Fruit fly (Drosophila melanogaster) whole organism, prepupa: ENCODE results near the gene hb.
A peak's percentile ranks its signal among the peaks of the same experiment; 100 is the strongest.

Experiments
- CG11762 ChIP-seq: fragments of 200-800 bp; sonication (Bioruptor generic); optimal IDR thresholded peaks from 3 replicates; lab custom pipeline; 2016; ENCODE audit warnings: missing biosample characterization, missing genetic modification characterization; ENCODE audit not compliant: insufficient read depth
- CG11902 ChIP-seq: fragments of 200-800 bp; sonication (Bioruptor generic); optimal IDR thresholded peaks from 3 replicates; lab custom pipeline; 2016; ENCODE audit warnings: missing biosample characterization, missing genetic modification characterization
- CG15336 ChIP-seq: fragments of 200-800 bp; sonication (Bioruptor generic); IDR thresholded peaks from 2 replicates; pipeline ENCODE4 v1.3.6; 2022; ENCODE audit warnings: missing biosample characterization, missing genetic modification characterization
- CG31627 ChIP-seq: fragments of 200-800 bp; sonication (Bioruptor generic); optimal IDR thresholded peaks from 3 replicates; lab custom pipeline; 2016; ENCODE audit warnings: missing biosample characterization, missing genetic modification characterization
- CG34406 ChIP-seq: fragments of 200-800 bp; sonication (Bioruptor generic); optimal IDR thresholded peaks from 3 replicates; lab custom pipeline; 2016; ENCODE audit warnings: missing biosample characterization, missing genetic modification characterization
- CG4318 ChIP-seq: fragments of 200-800 bp; sonication (Bioruptor generic); optimal IDR thresholded peaks from 3 replicates; lab custom pipeline; 2017; ENCODE audit warnings: missing biosample characterization, mild to moderate bottlenecking, missing genetic modification characterization
- CG6163 ChIP-seq: fragments of 200-800 bp; sonication (Bioruptor generic); IDR thresholded peaks from 3 replicates; pipeline ENCODE4 v1.3.6; 2022; ENCODE audit warnings: missing biosample characterization, missing genetic modification characterization
- CG6276 ChIP-seq: fragments of 200-800 bp; sonication (Bioruptor generic); optimal IDR thresholded peaks from 2 replicates; lab custom pipeline; 2017; ENCODE audit warnings: missing biosample characterization, mild to moderate bottlenecking, missing genetic modification characterization
- CG7368 ChIP-seq: fragments of 200-800 bp; sonication (Bioruptor generic); optimal IDR thresholded peaks from 3 replicates; lab custom pipeline; 2016; ENCODE audit warnings: missing biosample characterization, missing genetic modification characterization
- CG8319 ChIP-seq: fragments of 200-800 bp; sonication (Bioruptor generic); optimal IDR thresholded peaks from 3 replicates; lab custom pipeline; 2016; ENCODE audit warnings: missing biosample characterization, missing genetic modification characterization
- CG8632 ChIP-seq: fragments of 200-800 bp; sonication (Bioruptor generic); optimal IDR thresholded peaks from 3 replicates; lab custom pipeline; 2016; ENCODE audit warnings: missing biosample characterization, missing genetic modification characterization
- Eip75B ChIP-seq: fragments of 200-800 bp; sonication (Bioruptor generic); optimal IDR thresholded peaks from 3 replicates; lab custom pipeline; 2016; ENCODE audit warnings: missing biosample characterization, missing genetic modification characterization
- Eip78C ChIP-seq: fragments of 200-800 bp; sonication (Bioruptor generic); peaks from one replicate; lab custom pipeline; 2016; ENCODE audit warnings: missing biosample characterization, missing genetic modification characterization
- Ets21C ChIP-seq: fragments of 200-800 bp; sonication (Bioruptor generic); optimal IDR thresholded peaks from 3 replicates; lab custom pipeline; 2016; ENCODE audit warnings: missing biosample characterization, missing genetic modification characterization
- Ets96B ChIP-seq: fragments of 200-800 bp; optimal IDR thresholded peaks from 2 replicates; lab custom pipeline; 2019; ENCODE audit warnings: missing biosample characterization, mild to moderate bottlenecking, missing genetic modification characterization, moderate library complexity
- Gug ChIP-seq: fragments of 200-800 bp; sonication (Bioruptor generic); IDR thresholded peaks from 2 replicates; pipeline ENCODE4 v1.3.6; 2022; ENCODE audit warnings: missing biosample characterization, missing genetic modification characterization
- Hr38 ChIP-seq: sonication (Bioruptor generic); optimal IDR thresholded peaks from 2 replicates; lab custom pipeline; 2016; ENCODE audit warnings: missing biosample characterization, missing genetic modification characterization
- Hr39 ChIP-seq: fragments of 200-800 bp; sonication (Bioruptor generic); optimal IDR thresholded peaks from 2 replicates; lab custom pipeline; 2016; ENCODE audit warnings: missing biosample characterization, missing genetic modification characterization
- Hr4 ChIP-seq: fragments of 200-800 bp; sonication (Bioruptor generic); optimal IDR thresholded peaks from 3 replicates; lab custom pipeline; 2016; ENCODE audit warnings: missing biosample characterization, missing genetic modification characterization
- Lpt ChIP-seq: fragments of 200-800 bp; sonication (Bioruptor generic); optimal IDR thresholded peaks from 3 replicates; lab custom pipeline; 2016; ENCODE audit warnings: missing biosample characterization, missing genetic modification characterization
- Met ChIP-seq: fragments of 200-800 bp; sonication (Bioruptor generic); optimal IDR thresholded peaks from 3 replicates; lab custom pipeline; 2016; ENCODE audit warnings: missing biosample characterization, missing genetic modification characterization
- OdsH ChIP-seq: fragments of 200-800 bp; sonication (Bioruptor generic); optimal IDR thresholded peaks from 3 replicates; lab custom pipeline; 2016; ENCODE audit warnings: missing biosample characterization, missing genetic modification characterization
- Smox ChIP-seq: fragments of 200-800 bp; sonication (Bioruptor generic); optimal IDR thresholded peaks from 3 replicates; lab custom pipeline; 2016; ENCODE audit warnings: missing biosample characterization, missing genetic modification characterization
- acj6 ChIP-seq: fragments of 200-800 bp; sonication (Bioruptor generic); optimal IDR thresholded peaks from 3 replicates; lab custom pipeline; 2016; ENCODE audit warnings: missing biosample characterization, missing genetic modification characterization
- cyc ChIP-seq: fragments of 200-800 bp; sonication (Bioruptor generic); optimal IDR thresholded peaks from 3 replicates; lab custom pipeline; 2016; ENCODE audit warnings: missing biosample characterization, missing genetic modification characterization
- dac ChIP-seq: fragments of 200-800 bp; sonication (Bioruptor generic); optimal IDR thresholded peaks from 2 replicates; lab custom pipeline; 2017; ENCODE audit warnings: missing biosample characterization, mild to moderate bottlenecking, missing genetic modification characterization
- eg ChIP-seq: fragments of 200-800 bp; sonication (Bioruptor generic); IDR thresholded peaks from 3 replicates; pipeline ENCODE4 v1.3.6; 2022; ENCODE audit warnings: missing biosample characterization, missing genetic modification characterization
- fd59A ChIP-seq: fragments of 200-800 bp; sonication (Bioruptor generic); optimal IDR thresholded peaks from 2 replicates; lab custom pipeline; 2017; ENCODE audit warnings: missing biosample characterization, mild to moderate bottlenecking, missing genetic modification characterization, missing genetic modification reagents
- fkh ChIP-seq: fragments of 200-800 bp; sonication (Bioruptor generic); optimal IDR thresholded peaks from 3 replicates; lab custom pipeline; 2017; ENCODE audit warnings: missing biosample characterization, mild to moderate bottlenecking, missing genetic modification characterization, moderate library complexity
- lz ChIP-seq: fragments of 200-800 bp; sonication (Bioruptor generic); optimal IDR thresholded peaks from 3 replicates; lab custom pipeline; 2016; ENCODE audit warnings: missing biosample characterization, missing genetic modification characterization
- spab ChIP-seq: fragments of 200-800 bp; sonication (Bioruptor generic); optimal IDR thresholded peaks from 2 replicates; lab custom pipeline; 2017; ENCODE audit warnings: missing biosample characterization, mild to moderate bottlenecking, missing genetic modification characterization, missing genetic modification reagents
- ss ChIP-seq, 2 experiments: fragments of 200-800 bp; sonication (Bioruptor generic); optimal IDR thresholded peaks; 2 replicates in 1 of 2; 3 replicates in 1 of 2; lab custom pipeline; 2017 to 2018; ENCODE audit warnings: mild to moderate bottlenecking in 2 of 2, missing biosample characterization in 2 of 2, missing genetic modification characterization in 2 of 2, moderate library complexity in 1 of 2
- svp ChIP-seq: fragments of 200-800 bp; sonication (Bioruptor generic); peaks from one replicate; lab custom pipeline; 2016; ENCODE audit warnings: missing biosample characterization, missing genetic modification characterization
- topi ChIP-seq: fragments of 200-800 bp; sonication (Bioruptor generic); optimal IDR thresholded peaks from 3 replicates; lab custom pipeline; 2016; ENCODE audit warnings: missing biosample characterization, missing genetic modification characterization
- vri ChIP-seq: fragments of 200-800 bp; sonication (Bioruptor generic); optimal IDR thresholded peaks from 3 replicates; lab custom pipeline; 2016; ENCODE audit warnings: missing biosample characterization, mild to moderate bottlenecking, missing genetic modification characterization

hb gene

DNA sequence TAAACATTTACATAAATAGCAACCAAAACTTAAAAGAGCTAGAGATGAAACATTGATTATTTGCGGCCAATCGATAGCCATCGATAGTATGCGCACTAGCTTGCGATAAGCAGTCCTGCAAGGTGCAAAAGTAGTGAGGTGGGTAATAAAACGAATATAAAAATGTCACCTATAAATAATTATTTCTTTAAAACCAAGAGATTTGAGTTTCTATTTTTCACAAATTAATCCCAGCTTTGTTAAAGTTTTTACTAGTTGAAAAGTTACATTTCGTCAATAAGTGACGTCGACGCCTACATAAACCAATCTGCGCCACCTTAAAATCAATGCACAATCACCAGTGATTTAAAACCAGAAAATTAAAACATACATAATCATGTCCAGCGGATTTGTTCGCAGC lies 46.9 kb downstream of the hb start, which contains the start of the genes Mkk4 and SLIRP2 (continued):
- TF ChIP-seq Hr4 (peak; percentile 99), CG6276 (peak; percentile 98), CG15336 (GFP tag; lab: Robert Waterston, UW) (peak; percentile 99), CG8319 (GFP tag; lab: Kevin White, UChicago) (peak; percentile 97), CG7368 (GFP tag; lab: Kevin White, UChicago) (peak; percentile 98), CG6163 (peak; percentile 99), CG34406 (GFP tag; lab: Kevin White, UChicago) (peak; percentile 99), Smox (peak; percentile 99), fd59A (GFP tag; lab: Kevin White, UChicago) (peak; percentile 99), topi (GFP tag; lab: Kevin White, UChicago) (peak; percentile 99), Gug (GFP tag; lab: Robert Waterston, UW) (peak; percentile 99), spab (GFP tag; lab: Kevin White, UChicago) (peak; percentile 97), Ets96B (tag; lab: Kevin White, UChicago) (peak; percentile 98), Hr38 (peak; percentile 90), lz (peak; percentile 99), Eip75B (peak; percentile 99), Ets21C (GFP tag; lab: Kevin White, UChicago) (peak; percentile 99), CG11902 (GFP tag; lab: Kevin White, UChicago) (peak; percentile 98)

DNA sequence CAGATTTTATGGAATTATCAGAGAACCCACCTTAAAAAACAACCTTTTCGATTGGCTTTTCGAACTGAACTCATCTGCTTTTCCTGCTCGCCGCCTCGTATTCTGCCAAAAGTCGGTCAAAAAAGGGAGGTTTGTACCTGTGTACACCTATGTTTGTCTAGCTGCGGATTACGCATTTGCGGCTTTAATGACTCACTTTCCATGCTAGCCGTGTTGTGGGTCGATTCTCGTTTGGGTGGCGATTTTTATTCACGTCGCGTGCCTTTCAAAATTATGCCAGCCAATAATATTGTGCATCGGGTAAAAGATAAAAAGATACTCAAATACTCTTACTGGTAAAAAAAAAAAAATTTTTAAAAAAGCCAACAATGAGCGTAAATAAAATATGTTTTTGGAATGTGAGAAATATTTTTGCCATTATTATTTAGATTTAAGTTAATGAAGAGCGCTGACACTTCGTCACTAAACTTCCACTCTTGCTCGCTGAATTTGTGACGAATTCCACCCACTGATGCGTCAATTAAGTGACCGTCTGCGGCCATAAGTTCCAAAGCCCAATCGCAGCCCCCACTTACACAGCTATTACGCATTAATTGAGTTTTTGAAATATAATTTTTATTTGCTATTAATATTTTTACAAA lies 51.9 kb downstream of the hb start, which contains the start of gene Cyp313b1:
Cyp313b1 (minus strand) TSS at position 71 of the 641 bp plus-strand sequence.
- TF ChIP-seq Hr39 (GFP tag; lab: Kevin White, UChicago) (peak; percentile 14), svp (GFP tag; lab: Kevin White, UChicago) (peak; percentile 25), eg (GFP tag; lab: Robert Waterston, UW) (peak; percentile 21; the same call in 1 of the 3 replicates), CG8632 (GFP tag; lab: Kevin White, UChicago) (no peak), Eip78C (GFP tag; lab: Kevin White, UChicago) (peak; percentile 25)

DNA sequence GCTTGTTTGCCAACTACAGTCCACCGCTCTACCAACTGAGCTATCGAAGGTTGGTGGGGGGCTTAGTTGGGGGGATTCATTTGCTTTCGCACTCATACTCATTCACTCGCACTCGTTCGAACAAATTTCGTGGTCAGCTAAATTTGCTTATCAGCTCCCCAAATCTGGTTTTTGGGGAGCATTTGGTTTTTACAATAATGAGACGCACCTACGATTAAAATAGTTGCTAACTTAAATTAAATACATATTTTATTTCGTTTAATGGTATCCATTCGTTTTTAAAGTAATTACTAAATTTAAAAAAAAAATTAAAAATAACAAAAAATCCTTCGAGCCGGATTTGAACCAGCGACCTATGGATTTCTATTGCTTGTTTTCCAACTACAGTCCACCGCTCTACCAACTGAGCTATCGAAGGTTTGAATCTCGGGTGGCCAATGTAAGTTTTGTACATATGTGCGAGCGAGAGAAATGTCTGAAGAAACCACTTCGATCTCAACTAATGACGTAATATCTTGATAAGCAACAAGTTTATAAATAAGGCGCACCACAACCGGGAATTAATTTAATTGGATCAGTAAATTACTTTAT lies 55.2 kb downstream of the hb start:
- TF ChIP-seq Eip78C (GFP tag; lab: Kevin White, UChicago) (peak; percentile 57), ss (GFP tag; optimal IDR thresholded peaks at IDR 0.05; lab: Kevin White, UChicago) (no peak), Met (GFP tag; lab: Kevin White, UChicago) (no peak), Eip75B (no peak), Lpt (GFP tag; lab: Kevin White, UChicago) (no peak), Ets96B (tag; lab: Kevin White, UChicago) (no peak), OdsH (GFP tag; lab: Kevin White, UChicago) (no peak), spab (GFP tag; lab: Kevin White, UChicago) (no peak), CG7368 (GFP tag; lab: Kevin White, UChicago) (no peak), vri (GFP tag; lab: Kevin White, UChicago) (peak; percentile 85), CG11762 (GFP tag; lab: Kevin White, UChicago) (no peak), Hr39 (GFP tag; lab: Kevin White, UChicago) (no peak), topi (GFP tag; lab: Kevin White, UChicago) (no peak), dac (GFP tag; lab: Kevin White, UChicago) (no peak), CG8319 (GFP tag; lab: Kevin White, UChicago) (no peak), Gug (GFP tag; lab: Robert Waterston, UW) (no peak), acj6 (GFP tag; lab: Kevin White, UChicago) (no peak), CG6276 (peak; percentile 14), fkh (GFP tag; lab: Kevin White, UChicago) (no peak), CG31627 (GFP tag; lab: Kevin White, UChicago) (no peak), Hr38 (no peak), cyc (GFP tag; lab: Kevin White, UChicago) (no peak), svp (GFP tag; lab: Kevin White, UChicago) (peak; percentile 59), CG6163 (no peak), Smox (no peak), CG34406 (GFP tag; lab: Kevin White, UChicago) (no peak), CG4318 (GFP tag; lab: Kevin White, UChicago) (no peak)
